Worm (Caenorhabditis elegans): ENCODE measurements around the gene srg-59.

- TF ChIP-seq ama-1 (optimal IDR thresholded peaks at IDR 0.05) (no peak), jun-1 (tag; optimal IDR thresholded peaks at IDR 0.05) (no peak), daf-12 (tag; optimal IDR thresholded peaks at IDR 0.05) (no peak), lin-39 (tag; optimal IDR thresholded peaks at IDR 0.05) (no peak), nhr-76 (tag; optimal IDR thresholded peaks at IDR 0.05) (no peak), egl-27 (tag; optimal IDR thresholded peaks at IDR 0.05) (no peak), lsy-2 (tag; optimal IDR thresholded peaks at IDR 0.05) (no peak), nhr-237 (tag; optimal IDR thresholded peaks at IDR 0.05) (no peak), zip-2 (tag; optimal IDR thresholded peaks at IDR 0.05) (no peak)
These were observed 36.6 kb downstream of the srg-59 start for ce11 chrV:2688562-2688961.
